Worm (Caenorhabditis elegans): Measurements from ENCODE around the gene twk-35.

The twk-35 gene

DNA sequence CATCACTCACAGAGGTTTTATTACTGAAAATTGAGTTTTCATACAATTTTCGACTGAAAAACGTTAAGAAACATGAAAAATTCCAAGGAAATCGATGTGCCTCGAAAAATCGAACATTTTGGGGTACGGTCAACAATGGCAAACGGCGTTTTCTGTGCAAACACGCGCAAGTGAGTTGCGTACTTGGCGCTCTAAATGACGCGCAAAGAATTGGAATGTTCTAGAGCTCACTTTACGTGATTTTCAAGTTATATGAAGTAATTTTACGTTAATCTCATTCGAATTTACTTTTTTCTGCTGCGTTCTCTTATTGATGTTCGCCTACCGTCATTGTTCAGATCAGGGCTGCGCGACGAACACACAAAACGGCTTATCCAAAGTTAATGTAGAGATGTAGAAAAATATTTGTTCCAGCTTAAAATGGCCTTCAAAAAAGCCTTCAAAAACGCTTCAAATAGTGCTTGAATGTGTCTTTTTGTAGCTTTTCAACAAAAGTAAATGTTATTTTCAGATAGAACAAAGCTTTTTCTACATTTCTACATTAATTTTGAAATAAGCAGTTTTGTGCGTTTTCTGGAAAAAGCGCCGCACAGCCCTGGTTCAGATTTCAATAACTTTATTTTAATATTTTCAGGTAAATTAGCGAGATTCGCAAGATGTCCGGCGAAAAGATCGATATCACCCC, 17.1 kb upstream of the twk-35 start, which contains the start of the genes F31D4.2 and fkb-6 (continued):
- peak; percentile 75 for TF ChIP-seq dve-1 (tag; optimal IDR thresholded peaks at IDR 0.05; ENCODE audit: insufficient read depth)
- TF ChIP-seq skn-1 (tag; optimal IDR thresholded peaks at IDR 0.05): no peak
- no peak for TF ChIP-seq snpc-4 (tag; optimal IDR thresholded peaks at IDR 0.05)
- TF ChIP-seq pqm-1 (tag; optimal IDR thresholded peaks at IDR 0.05): no peak
- 0 out of 2 replicates have a peak, but pooled peaks have one; percentile 38 for TF ChIP-seq zfp-3 (GFP tag; conservative IDR thresholded peaks at IDR 0.05)
- TF ChIP-seq ctbp-1 (GFP tag; IDR thresholded peaks at IDR 0.05): 0 out of 2 replicates have a peak, but pooled peaks have one; percentile 26
- peak; percentile 60 for TF ChIP-seq rbr-2 (tag; optimal IDR thresholded peaks at IDR 0.05)
- peak; percentile 71 for TF ChIP-seq dpl-1 (GFP tag; optimal IDR thresholded peaks at IDR 0.05)
- TF ChIP-seq D1046.2 (GFP tag; IDR thresholded peaks at IDR 0.05): no peak
- peak; percentile 96 for TF ChIP-seq aha-1 (tag)
- TF ChIP-seq F37D6.2 (tag; optimal IDR thresholded peaks at IDR 0.05): peak; percentile 11
- peak; percentile 58 for TF ChIP-seq hlh-11 (tag; optimal IDR thresholded peaks at IDR 0.05)
- TF ChIP-seq ceh-44 (GFP tag; IDR thresholded peaks at IDR 0.05): no peak
- no peak for TF ChIP-seq lim-7 (GFP tag; IDR thresholded peaks at IDR 0.05)
- TF ChIP-seq mdt-29 (GFP tag; IDR thresholded peaks at IDR 0.05): peak; percentile 74
- peak; percentile 49 for TF ChIP-seq ceh-20 (GFP tag; IDR thresholded peaks at IDR 0.05)
- TF ChIP-seq unc-62 (GFP tag; optimal IDR thresholded peaks at IDR 0.05 in 1 of 2): peak in 1 of 2 experiments; percentile 99
- TF ChIP-seq unc-62 (tag; optimal IDR thresholded peaks at IDR 0.05): no peak
- TF ChIP-seq F49E8.2 (tag; optimal IDR thresholded peaks at IDR 0.05; ENCODE audit: borderline replicate concordance): peak; percentile 35
- no peak for TF ChIP-seq nhr-48 (tag; optimal IDR thresholded peaks at IDR 0.05)
- TF ChIP-seq madf-5 (GFP tag; IDR thresholded peaks at IDR 0.05): no peak
- peak; percentile 75 for TF ChIP-seq lin-38 (GFP tag; IDR thresholded peaks at IDR 0.05)
- TF ChIP-seq mep-1 (tag; optimal IDR thresholded peaks at IDR 0.05): peak; percentile 68
- peak; percentile 15 for TF ChIP-seq jun-1 (tag; optimal IDR thresholded peaks at IDR 0.05)
- 0 out of 2 replicates have a peak, but pooled peaks have one; percentile 5 for TF ChIP-seq Y48G9A.11 (GFP tag; IDR thresholded peaks at IDR 0.05)
- no peak for TF ChIP-seq daf-8 (GFP tag; IDR thresholded peaks at IDR 0.05)
- peak; percentile 61 for TF ChIP-seq nhr-28 (tag; optimal IDR thresholded peaks at IDR 0.05)
- TF ChIP-seq dmd-6 (GFP tag; IDR thresholded peaks at IDR 0.05): peak; percentile 52
- peak; percentile 72 for TF ChIP-seq T26A8.4 (GFP tag; IDR thresholded peaks at IDR 0.05)
- peak; percentile 81 for TF ChIP-seq mes-2 (tag; optimal IDR thresholded peaks at IDR 0.05; ENCODE audit: poor library complexity, severe bottlenecking)

DNA sequence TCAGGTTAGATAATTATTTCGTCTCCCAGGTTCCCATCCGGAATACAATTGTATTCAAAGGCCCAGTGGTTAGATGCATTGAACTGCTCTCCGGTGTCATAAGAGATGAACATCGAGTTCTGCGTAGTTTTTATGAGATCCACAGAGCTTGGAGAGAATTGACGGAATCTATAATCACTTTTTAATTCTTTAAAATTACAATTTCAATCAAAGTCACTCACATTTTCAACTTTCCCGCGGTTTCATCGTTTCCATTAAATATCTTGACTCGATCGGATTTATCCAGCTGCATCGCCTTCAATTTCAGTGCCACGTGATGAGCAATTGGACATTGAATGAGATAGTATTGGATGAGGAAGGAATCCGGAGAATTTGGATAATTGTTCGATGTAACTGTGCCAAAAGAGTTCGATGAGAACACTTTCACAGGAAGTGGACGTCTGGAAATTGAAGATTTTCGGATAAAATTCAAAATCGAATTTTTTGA, 15.0 kb upstream of the twk-35 start:
- 0 out of 2 replicates have a peak, but pooled peaks have one; percentile 26 for TF ChIP-seq hmg-1.1 (GFP tag; IDR thresholded peaks at IDR 0.05)
- TF ChIP-seq daf-16 (GFP tag; optimal IDR thresholded peaks at IDR 0.05): peak in 1 of 2 experiments; percentile 63
- peak; percentile 9 for TF ChIP-seq daf-16 (tag; optimal IDR thresholded peaks at IDR 0.05)
- TF ChIP-seq lin-13 (GFP tag; optimal IDR thresholded peaks at IDR 0.05): peak; percentile 26
- peak in 1 of 2 experiments; percentile 46 for TF ChIP-seq unc-62 (GFP tag; optimal IDR thresholded peaks at IDR 0.05 in 1 of 2)
- no peak for TF ChIP-seq unc-62 (tag; optimal IDR thresholded peaks at IDR 0.05)
- TF ChIP-seq mdl-1 (tag; optimal IDR thresholded peaks at IDR 0.05): no peak
- TF ChIP-seq lin-38 (GFP tag; IDR thresholded peaks at IDR 0.05): peak; percentile 56
- no peak for TF ChIP-seq mdt-29 (GFP tag; IDR thresholded peaks at IDR 0.05)
- TF ChIP-seq dve-1 (tag; optimal IDR thresholded peaks at IDR 0.05; ENCODE audit: insufficient read depth): peak; percentile 26
- TF ChIP-seq duxl-1 (tag; optimal IDR thresholded peaks at IDR 0.05; ENCODE audit: poor library complexity): peak; percentile 56
- peak; percentile 36 for TF ChIP-seq hlh-30 (tag; optimal IDR thresholded peaks at IDR 0.05; ENCODE audit: insufficient read depth)
- peak; percentile 6 for TF ChIP-seq unc-130 (GFP tag; optimal IDR thresholded peaks at IDR 0.05)
- TF ChIP-seq hlh-11 (tag; optimal IDR thresholded peaks at IDR 0.05): no peak
- peak; percentile 70; the same call in 1 of the 2 replicates for TF ChIP-seq arid-1 (GFP tag; conservative IDR thresholded peaks at IDR 0.05)
- no peak for TF ChIP-seq R02D3.7 (tag; optimal IDR thresholded peaks at IDR 0.05)
- peak; percentile 39 for TF ChIP-seq mep-1 (tag; optimal IDR thresholded peaks at IDR 0.05)
- peak; percentile 51 for TF ChIP-seq sdz-12 (GFP tag; optimal IDR thresholded peaks at IDR 0.05)
- peak; percentile 79 for TF ChIP-seq ama-1 (optimal IDR thresholded peaks at IDR 0.05)
- TF ChIP-seq aha-1 (tag): peak; percentile 37
- TF ChIP-seq ctbp-1 (GFP tag; IDR thresholded peaks at IDR 0.05): peak; percentile 38
- TF ChIP-seq ztf-11 (tag; optimal IDR thresholded peaks at IDR 0.05): no peak
- peak; percentile 42; the same call in 1 of the 2 replicates for TF ChIP-seq pha-4 (GFP tag; IDR thresholded peaks at IDR 0.05)
- TF ChIP-seq pha-4 (tag; optimal IDR thresholded peaks at IDR 0.05): no peak
- TF ChIP-seq zip-2 (tag; optimal IDR thresholded peaks at IDR 0.05): peak; percentile 28
- peak; percentile 91 for TF ChIP-seq F49E8.2 (tag; optimal IDR thresholded peaks at IDR 0.05; ENCODE audit: borderline replicate concordance)
- TF ChIP-seq F26F4.8 (GFP tag; conservative IDR thresholded peaks at IDR 0.05): no peak
- TF ChIP-seq F10B5.3 (tag; optimal IDR thresholded peaks at IDR 0.05): peak; percentile 54

Measured in whole organism, L4 larva.